Worm (Caenorhabditis elegans): ENCODE measurements around the gene xol-1.

DNA sequence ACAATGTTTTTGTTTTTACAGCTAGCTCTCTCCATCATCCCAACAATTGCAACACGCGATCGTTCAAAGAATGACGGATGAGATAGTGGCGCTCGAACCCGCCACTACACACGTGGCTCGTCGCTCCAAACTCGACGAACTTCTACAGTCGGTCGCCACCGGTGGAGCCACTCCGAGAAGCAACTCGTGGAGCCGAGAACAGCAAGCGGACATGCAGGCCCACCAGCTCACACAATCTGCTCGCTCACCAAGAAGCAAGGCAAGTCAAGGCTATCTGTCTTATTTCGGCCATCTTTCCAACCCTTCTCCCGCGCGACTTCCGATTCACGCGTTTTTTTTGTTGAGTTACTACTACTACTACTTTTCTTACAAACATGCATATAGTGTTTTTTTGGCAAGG lies 37.5 kb upstream of the xol-1 start, which contains the start of the genes F45E1.1 and F45E1.2:
- no peak for TF ChIP-seq snpc-4 (GFP tag; optimal IDR thresholded peaks at IDR 0.05)
- TF ChIP-seq snpc-4 (tag; optimal IDR thresholded peaks at IDR 0.05), result no peak
- TF ChIP-seq nhr-27 (tag; optimal IDR thresholded peaks at IDR 0.05), result no peak
- TF ChIP-seq aptf-3 (GFP tag; IDR thresholded peaks at IDR 0.05), result no peak
- TF ChIP-seq somi-1 (GFP tag; optimal IDR thresholded peaks at IDR 0.05), result no peak
- TF ChIP-seq sea-2 (GFP tag; IDR thresholded peaks at IDR 0.05), result no peak
- TF ChIP-seq nfya-2 (GFP tag; IDR thresholded peaks at IDR 0.05), result no peak
- no peak for TF ChIP-seq F57A8.1 (GFP tag; optimal IDR thresholded peaks at IDR 0.05)

All from whole organism, young adult.